Worm (Caenorhabditis elegans) whole organism, L3 larva: ENCODE results near the gene srm-4.
A peak's percentile ranks its signal among the peaks of the same experiment; 100 is the strongest.

ENCODE experiments used
- R02D3.7 ChIP-seq: fragments of 150-350 bp; optimal IDR thresholded peaks from 2 replicates; lab custom pipeline; 2014; ENCODE audit warnings: missing biosample characterization, missing genetic modification characterization
- ZK546.5 ChIP-seq: sonication (generic microtip); optimal IDR thresholded peaks from 2 replicates; lab custom pipeline; 2017; ENCODE audit warnings: missing biosample characterization, missing genetic modification characterization
- aly-2 ChIP-seq: fragments of 150-350 bp; optimal IDR thresholded peaks from 2 replicates; lab custom pipeline; 2014; ENCODE audit warnings: missing biosample characterization, missing genetic modification characterization
- ama-1 ChIP-seq: fragments of 150-350 bp; optimal IDR thresholded peaks from 2 replicates; lab custom pipeline; 2018
- ceh-16 ChIP-seq: sonication (generic microtip); optimal IDR thresholded peaks from 2 replicates; lab custom pipeline; 2017; ENCODE audit warnings: missing biosample characterization, missing genetic modification characterization
- ceh-28 ChIP-seq: fragments of 150-350 bp; optimal IDR thresholded peaks from 2 replicates; lab custom pipeline; 2014; ENCODE audit warnings: missing biosample characterization, missing genetic modification reagents, missing genetic modification characterization
- ceh-82 ChIP-seq: fragments of 150-350 bp; optimal IDR thresholded peaks from 2 replicates; lab custom pipeline; 2014; ENCODE audit warnings: missing biosample characterization, missing genetic modification characterization
- ceh-9 ChIP-seq: sonication (generic microtip); optimal IDR thresholded peaks from 2 replicates; lab custom pipeline; 2018; ENCODE audit warnings: missing biosample characterization, missing genetic modification characterization
- daf-12 ChIP-seq: fragments of 150-350 bp; optimal IDR thresholded peaks from 2 replicates; lab custom pipeline; 2014; ENCODE audit warnings: missing biosample characterization, missing genetic modification reagents, missing genetic modification characterization
- egl-27 ChIP-seq: sonication (generic microtip); optimal IDR thresholded peaks from 4 replicates; lab custom pipeline; 2017; ENCODE audit warnings: missing biosample characterization, missing genetic modification reagents, missing genetic modification characterization
- egl-5 ChIP-seq: fragments of 150-350 bp; optimal IDR thresholded peaks from 2 replicates; lab custom pipeline; 2017; ENCODE audit warnings: missing biosample characterization, missing genetic modification reagents, missing genetic modification characterization, inconsistent platforms
- elt-1 ChIP-seq: fragments of 150-350 bp; optimal IDR thresholded peaks from 2 replicates; lab custom pipeline; 2014; ENCODE audit warnings: missing biosample characterization, missing genetic modification characterization
- elt-2 ChIP-seq: sonication (generic microtip); optimal IDR thresholded peaks from 2 replicates; lab custom pipeline; 2016; ENCODE audit warnings: missing genetic modification reagents, mild to moderate bottlenecking, missing genetic modification characterization, missing compliant biosample characterization
- elt-3 ChIP-seq, 3 experiments: fragments of 150-350 bp in 1 of 3; sonication (generic microtip) in 2 of 3; optimal IDR thresholded peaks; 2 replicates in 2 of 3; 4 replicates in 1 of 3; lab custom pipeline; 2014 to 2017; ENCODE audit warnings: missing biosample characterization in 3 of 3, missing genetic modification characterization in 3 of 3
- eor-1 ChIP-seq, 2 experiments: fragments of 150-350 bp; optimal IDR thresholded peaks; 2 replicates each; lab custom pipeline; 2014 to 2018; ENCODE audit warnings: missing biosample characterization in 2 of 2, missing genetic modification characterization in 2 of 2
- fkh-10 ChIP-seq: sonication (generic microtip); optimal IDR thresholded peaks from 2 replicates; lab custom pipeline; 2017; ENCODE audit warnings: missing biosample characterization, missing genetic modification reagents, missing genetic modification characterization
- fkh-2 ChIP-seq: fragments of 150-350 bp; optimal IDR thresholded peaks from 2 replicates; lab custom pipeline; 2014; ENCODE audit warnings: missing biosample characterization, missing genetic modification reagents, missing genetic modification characterization
- fos-1 ChIP-seq: fragments of 150-350 bp; optimal IDR thresholded peaks from 2 replicates; lab custom pipeline; 2014; ENCODE audit warnings: missing biosample characterization, missing genetic modification characterization
- hmg-11 ChIP-seq: sonication (generic microtip); optimal IDR thresholded peaks from 2 replicates; lab custom pipeline; 2016; ENCODE audit warnings: missing genetic modification characterization, missing compliant biosample characterization
- lin-15B ChIP-seq: fragments of 150-350 bp; optimal IDR thresholded peaks from 2 replicates; lab custom pipeline; 2014; ENCODE audit warnings: missing biosample characterization, missing genetic modification characterization
- lin-39 ChIP-seq: fragments of 150-350 bp; optimal IDR thresholded peaks from 2 replicates; lab custom pipeline; 2018; ENCODE audit warnings: missing biosample characterization, missing genetic modification reagents, missing genetic modification characterization
- lsy-12 ChIP-seq: sonication (generic microtip); optimal IDR thresholded peaks from 2 replicates; lab custom pipeline; 2016; ENCODE audit warnings: mild to moderate bottlenecking, missing genetic modification characterization, missing compliant biosample characterization
- mdl-1 ChIP-seq: fragments of 150-350 bp; optimal IDR thresholded peaks from 2 replicates; lab custom pipeline; 2014; ENCODE audit warnings: missing biosample characterization, missing genetic modification characterization
- mml-1 ChIP-seq: fragments of 150-350 bp; sonication (generic microtip); optimal IDR thresholded peaks from 3 replicates; lab custom pipeline; 2014; ENCODE audit warnings: missing biosample characterization, missing genetic modification characterization
- nfya-1 ChIP-seq: sonication (generic microtip); optimal IDR thresholded peaks from 2 replicates; lab custom pipeline; 2017; ENCODE audit warnings: missing genetic modification characterization, mild to moderate bottlenecking, missing compliant biosample characterization, antibody characterized with exemption, moderate library complexity; ENCODE audit not compliant: insufficient read depth
- nhr-11 ChIP-seq: fragments of 150-350 bp; optimal IDR thresholded peaks from 2 replicates; lab custom pipeline; 2014; ENCODE audit warnings: missing biosample characterization, missing genetic modification characterization
- nhr-12 ChIP-seq: fragments of 150-350 bp; optimal IDR thresholded peaks from 2 replicates; lab custom pipeline; 2014; ENCODE audit warnings: missing biosample characterization, missing genetic modification characterization
- nhr-23 ChIP-seq: fragments of 150-350 bp; optimal IDR thresholded peaks from 2 replicates; lab custom pipeline; 2014; ENCODE audit warnings: missing biosample characterization, missing genetic modification reagents, missing genetic modification characterization
- nhr-237 ChIP-seq: fragments of 150-350 bp; optimal IDR thresholded peaks from 2 replicates; lab custom pipeline; 2014; ENCODE audit warnings: missing biosample characterization, missing genetic modification characterization
- nhr-25 ChIP-seq: sonication (generic microtip); optimal IDR thresholded peaks from 2 replicates; lab custom pipeline; 2017; ENCODE audit warnings: missing biosample characterization, missing genetic modification characterization
- nhr-28 ChIP-seq: fragments of 150-350 bp; optimal IDR thresholded peaks from 2 replicates; lab custom pipeline; 2014; ENCODE audit warnings: missing biosample characterization, missing genetic modification characterization
- nhr-43 ChIP-seq: sonication (generic microtip); optimal IDR thresholded peaks from 2 replicates; lab custom pipeline; 2016; ENCODE audit warnings: mild to moderate bottlenecking, missing genetic modification characterization, missing compliant biosample characterization; ENCODE audit not compliant: poor library complexity, severe bottlenecking
- nhr-67 ChIP-seq: fragments of 150-350 bp; optimal IDR thresholded peaks from 2 replicates; lab custom pipeline; 2014; ENCODE audit warnings: missing biosample characterization, missing genetic modification characterization
- nhr-76 ChIP-seq: fragments of 150-350 bp; sonication (generic microtip); optimal IDR thresholded peaks from 5 replicates; lab custom pipeline; 2014; ENCODE audit warnings: missing biosample characterization, missing genetic modification characterization
- nhr-77 ChIP-seq: fragments of 150-350 bp; optimal IDR thresholded peaks from 2 replicates; lab custom pipeline; 2014; ENCODE audit warnings: missing biosample characterization, missing genetic modification characterization
- pha-4 ChIP-seq: fragments of 150-350 bp; optimal IDR thresholded peaks from 2 replicates; lab custom pipeline; 2014; ENCODE audit warnings: missing biosample characterization, missing genetic modification reagents, missing genetic modification characterization
- pqm-1 ChIP-seq: fragments of 150-350 bp; optimal IDR thresholded peaks from 2 replicates; lab custom pipeline; 2017; ENCODE audit warnings: missing biosample characterization, missing genetic modification characterization, inconsistent platforms
- sea-2 ChIP-seq: fragments of 150-350 bp; sonication (generic microtip); optimal IDR thresholded peaks from 4 replicates; lab custom pipeline; 2014; ENCODE audit warnings: missing biosample characterization, missing genetic modification reagents, missing genetic modification characterization
- skn-1 ChIP-seq: fragments of 150-350 bp; optimal IDR thresholded peaks from 2 replicates; lab custom pipeline; 2014; ENCODE audit warnings: missing biosample characterization, missing genetic modification characterization
- snpc-4 ChIP-seq: fragments of 150-350 bp; optimal IDR thresholded peaks from 2 replicates; lab custom pipeline; 2014; ENCODE audit warnings: missing biosample characterization, missing genetic modification characterization
- tbx-2 ChIP-seq: sonication (generic microtip); optimal IDR thresholded peaks from 2 replicates; lab custom pipeline; 2016; ENCODE audit warnings: mild to moderate bottlenecking, missing genetic modification characterization, missing compliant biosample characterization
- unc-39 ChIP-seq: sonication (generic microtip); optimal IDR thresholded peaks from 4 replicates; lab custom pipeline; 2017; ENCODE audit warnings: missing biosample characterization, missing genetic modification characterization
- unc-62 ChIP-seq: fragments of 150-350 bp; sonication (generic microtip); optimal IDR thresholded peaks from 4 replicates; lab custom pipeline; 2014; ENCODE audit warnings: missing biosample characterization, missing genetic modification reagents, missing genetic modification characterization
- zag-1 ChIP-seq: fragments of 150-350 bp; optimal IDR thresholded peaks from 2 replicates; lab custom pipeline; 2014; ENCODE audit warnings: missing biosample characterization, missing genetic modification characterization
- ztf-11 ChIP-seq: fragments of 150-350 bp; optimal IDR thresholded peaks from 2 replicates; lab custom pipeline; 2014; ENCODE audit warnings: missing biosample characterization, missing genetic modification characterization
- ztf-4 ChIP-seq: fragments of 150-350 bp; optimal IDR thresholded peaks from 2 replicates; lab custom pipeline; 2014; ENCODE audit warnings: missing biosample characterization, missing genetic modification characterization

Gene srm-4

DNA sequence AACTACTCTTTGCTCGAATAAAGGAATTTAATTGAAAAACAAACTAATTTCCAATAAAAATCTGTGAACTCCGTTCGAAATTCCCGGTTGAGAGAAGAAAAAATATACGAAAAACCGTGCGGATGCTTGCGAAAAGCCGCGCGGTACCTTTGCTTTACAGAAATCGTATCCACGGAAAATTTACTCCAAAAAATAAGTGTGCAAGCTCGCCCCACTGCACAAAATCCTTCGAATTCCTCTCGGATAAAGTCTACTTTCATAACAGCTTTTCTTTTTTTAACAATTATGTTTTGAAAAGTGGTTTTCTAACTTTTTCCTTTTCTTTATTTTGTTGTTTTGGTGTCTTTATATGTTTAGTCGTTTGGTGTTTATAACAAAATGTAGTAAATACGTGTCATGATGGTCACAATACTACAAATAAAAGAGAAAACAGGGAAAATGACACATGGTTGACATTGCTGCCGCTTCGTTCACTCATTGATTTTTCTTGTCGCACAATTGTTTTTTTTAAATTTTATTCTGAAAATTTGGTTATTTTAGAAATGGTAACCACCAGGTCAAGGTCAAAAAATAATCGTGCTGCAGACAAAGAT, 14.1 kb downstream of the srm-4 start, which contains the start of gene cept-2 (continued):
- TF ChIP-seq nhr-76 (tag; lab: Kevin White, UChicago) (no peak), nhr-237 (tag; lab: Kevin White, UChicago) (no peak), fos-1 (peak; percentile 30), mml-1 (no peak), ztf-4 (no peak), ama-1 (lab: Kevin White, UChicago) (no peak), nhr-12 (tag; lab: Kevin White, UChicago) (no peak), unc-39 (tag; lab: Kevin White, UChicago) (no peak), fkh-10 (GFP tag; lab: Kevin White, UChicago) (peak; percentile 76), ZK546.5 (no peak), nhr-28 (no peak)
- TF ChIP-seq, all 47 proteins: peak for 25

DNA sequence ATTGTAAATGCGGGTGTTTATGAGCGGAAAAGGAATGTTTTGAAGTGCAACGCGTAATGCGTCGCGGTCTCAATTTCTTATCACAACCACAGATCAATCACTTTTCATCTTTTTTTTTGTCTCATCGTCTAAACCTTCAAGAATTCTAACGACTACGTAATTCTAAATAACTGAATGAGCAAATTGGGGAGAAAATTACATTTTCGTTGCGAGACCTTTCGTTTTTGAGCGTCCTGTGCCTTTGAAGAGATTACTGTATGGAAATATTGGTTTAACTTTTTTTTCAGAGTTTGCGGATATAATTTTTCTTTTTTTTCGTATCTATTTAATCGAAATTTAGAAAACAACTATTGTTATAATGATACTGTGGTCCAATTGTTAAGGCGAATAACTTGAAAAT, 17.3 kb downstream of the srm-4 start:
- TF ChIP-seq fkh-10 (GFP tag; lab: Kevin White, UChicago) (no peak), zag-1 (tag; lab: Kevin White, UChicago) (no peak), sea-2 (GFP tag; lab: Kevin White, UChicago) (no peak), ztf-11 (no peak), mdl-1 (tag; lab: Kevin White, UChicago) (no peak), elt-1 (no peak), nhr-67 (no peak), hmg-11 (no peak), nhr-28 (no peak), lsy-12 (tag; lab: Kevin White, UChicago) (no peak), egl-27 (tag; lab: Kevin White, UChicago) (no peak), aly-2 (no peak), R02D3.7 (tag; lab: Kevin White, UChicago) (no peak), ceh-16 (tag; lab: Kevin White, UChicago) (no peak), ZK546.5 (no peak), elt-2 (no peak), elt-3 (tag; optimal IDR thresholded peaks at IDR 0.05; lab: Kevin White, UChicago) (no peak)

DNA sequence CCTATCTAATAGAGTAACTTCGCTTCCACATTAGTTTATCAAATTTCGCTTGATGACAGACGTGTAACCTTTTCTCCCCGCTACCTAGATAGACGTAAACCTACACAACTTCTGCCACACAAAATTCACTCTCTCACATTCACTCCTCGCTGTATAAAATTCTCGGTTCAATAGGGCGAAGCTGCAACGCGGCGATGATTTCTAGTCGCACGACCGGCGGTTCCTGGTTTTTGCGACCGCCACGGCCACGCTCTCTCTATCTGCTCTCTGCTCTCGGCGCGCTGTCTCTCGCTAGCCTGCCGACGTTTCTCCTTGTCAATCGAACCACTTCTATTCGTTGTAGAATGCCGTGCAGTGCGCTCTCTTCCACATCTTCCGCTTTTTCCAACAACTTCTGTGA, 17.7 kb downstream of the srm-4 start:
- TF ChIP-seq zag-1 (tag; lab: Kevin White, UChicago) = no peak
- no peak for TF ChIP-seq egl-27 (tag; lab: Kevin White, UChicago)
- TF ChIP-seq ZK546.5 = no peak
- no peak for TF ChIP-seq fkh-2 (tag; lab: Kevin White, UChicago)
- TF ChIP-seq nhr-43 (tag; lab: Kevin White, UChicago) = peak; percentile 46
- TF ChIP-seq mml-1 = no peak
- TF ChIP-seq nhr-25 (tag; lab: Kevin White, UChicago) = peak; percentile 86
- peak in 1 of 3 experiments; percentile 11 for TF ChIP-seq elt-3 (tag; optimal IDR thresholded peaks at IDR 0.05; lab: Kevin White, UChicago)
- no peak for TF ChIP-seq eor-1 (tag; optimal IDR thresholded peaks at IDR 0.05; lab: Kevin White, UChicago)
- no peak for TF ChIP-seq ceh-82 (tag; lab: Kevin White, UChicago)
- TF ChIP-seq lin-39 (tag; lab: Kevin White, UChicago) = peak; percentile 94
- no peak for TF ChIP-seq egl-5
- TF ChIP-seq nhr-67 = no peak
- TF ChIP-seq tbx-2 (tag; lab: Kevin White, UChicago) = peak; percentile 19
- no peak for TF ChIP-seq nhr-12 (tag; lab: Kevin White, UChicago)
- no peak for TF ChIP-seq sea-2 (GFP tag; lab: Kevin White, UChicago)
- TF ChIP-seq snpc-4 (tag; lab: Kevin White, UChicago) = peak; percentile 89
- peak; percentile 10 for TF ChIP-seq fkh-10 (GFP tag; lab: Kevin White, UChicago)
- no peak for TF ChIP-seq nhr-28
- TF ChIP-seq elt-1 = no peak
- no peak for TF ChIP-seq ztf-11
- TF ChIP-seq mdl-1 (tag; lab: Kevin White, UChicago) = no peak
- no peak for TF ChIP-seq daf-12 (tag; lab: Kevin White, UChicago)
- TF ChIP-seq nhr-11 (tag; lab: Kevin White, UChicago) = no peak
- TF ChIP-seq lsy-12 (tag; lab: Kevin White, UChicago) = peak; percentile 76
- no peak for TF ChIP-seq aly-2
- TF ChIP-seq nhr-237 (tag; lab: Kevin White, UChicago) = no peak
- TF ChIP-seq ceh-9 (tag; lab: Kevin White, UChicago) = no peak
- TF ChIP-seq pha-4 (tag; lab: Kevin White, UChicago) = peak; percentile 68
- no peak for TF ChIP-seq R02D3.7 (tag; lab: Kevin White, UChicago)
- TF ChIP-seq ceh-16 (tag; lab: Kevin White, UChicago) = peak; percentile 25
- TF ChIP-seq unc-39 (tag; lab: Kevin White, UChicago) = no peak
- TF ChIP-seq lin-15B (tag; lab: Kevin White, UChicago) = peak; percentile 96
- TF ChIP-seq ceh-28 = no peak
- TF ChIP-seq ztf-4 = no peak
- peak; percentile 74 for TF ChIP-seq nhr-23 (tag; lab: Kevin White, UChicago)
- peak; percentile 82 for TF ChIP-seq elt-2
- no peak for TF ChIP-seq nhr-77
- peak; percentile 26 for TF ChIP-seq pqm-1
- peak; percentile 50 for TF ChIP-seq ama-1 (lab: Kevin White, UChicago)
- TF ChIP-seq nhr-76 (tag; lab: Kevin White, UChicago) = no peak
- peak; percentile 92 for TF ChIP-seq hmg-11
- TF ChIP-seq fos-1 = no peak
- TF ChIP-seq nfya-1 (tag; lab: Kevin White, UChicago) = peak; percentile 87
- no peak for TF ChIP-seq unc-62 (GFP tag; lab: Kevin White, UChicago)
- peak; percentile 64 for TF ChIP-seq skn-1
